Worm (Caenorhabditis elegans): ENCODE results near the gene K01D12.9.

DNA sequence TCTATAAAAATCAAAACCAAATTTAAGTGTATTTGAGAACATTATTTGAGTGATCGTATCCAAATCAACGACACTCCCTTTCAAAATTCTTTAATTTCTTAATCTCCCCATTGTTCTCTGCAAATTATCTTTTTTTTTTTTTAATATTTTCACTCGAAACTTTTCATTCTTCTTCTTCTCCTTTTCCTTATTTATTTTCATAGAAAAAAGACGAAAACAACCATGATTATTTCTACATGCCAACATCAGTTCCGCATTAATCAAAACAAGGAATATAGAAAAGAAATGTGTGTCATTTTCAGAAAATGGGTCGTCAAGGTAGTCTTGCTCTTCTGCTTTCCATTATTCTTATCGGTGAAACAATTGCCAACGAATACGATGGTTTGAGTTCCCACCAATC, 6.9 kb downstream of the K01D12.9 start, which contains the start of gene K01D12.5:
- TF ChIP-seq nfya-1 (tag; optimal IDR thresholded peaks at IDR 0.05; ENCODE audit: borderline replicate concordance, insufficient read depth) (no peak), snpc-3.4 (tag; optimal IDR thresholded peaks at IDR 0.05) (no peak), nfyb-1 (GFP tag; IDR thresholded peaks at IDR 0.05) (no peak), nhr-90 (tag; optimal IDR thresholded peaks at IDR 0.05) (no peak), efl-1 (GFP tag; optimal IDR thresholded peaks at IDR 0.05) (no peak), him-1 (tag; optimal IDR thresholded peaks at IDR 0.05) (no peak), attf-5 (GFP tag; optimal IDR thresholded peaks at IDR 0.05) (no peak), let-526 (GFP tag; IDR thresholded peaks at IDR 0.05) (no peak), tlf-1 (GFP tag; optimal IDR thresholded peaks at IDR 0.05) (no peak)
